Worm (Caenorhabditis elegans): ENCODE data around the gene irld-1.

Gene irld-1

DNA sequence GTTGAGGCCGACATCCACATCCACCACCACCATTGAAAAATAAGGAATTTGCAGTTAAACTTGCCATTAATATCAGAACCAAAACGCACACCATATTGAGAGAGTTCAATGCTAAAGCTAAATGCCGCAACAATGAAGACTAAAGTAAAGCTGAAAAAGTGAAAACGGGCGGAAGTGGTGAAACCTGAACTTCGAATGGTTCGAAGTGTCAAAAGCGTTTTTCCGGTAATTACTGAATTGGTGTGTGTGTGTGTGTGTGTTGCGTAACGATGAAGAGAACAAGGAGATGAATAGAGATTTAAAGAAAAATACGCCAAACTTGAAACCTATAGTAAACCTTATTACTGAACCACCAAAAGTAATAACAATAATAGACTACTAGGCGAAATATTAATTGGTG lies 28.0 kb downstream of the irld-1 start, which contains the start of gene grl-13:
Gene grl-13 (minus strand): TSS at position 101 of the 400 bp plus-strand sequence.
- TF ChIP-seq efl-3 (GFP tag; optimal IDR thresholded peaks at IDR 0.05) = no peak
- no peak for TF ChIP-seq pax-3 (tag; optimal IDR thresholded peaks at IDR 0.05)
- TF ChIP-seq nhr-90 (tag; optimal IDR thresholded peaks at IDR 0.05; ENCODE audit: poor library complexity) = no peak

DNA sequence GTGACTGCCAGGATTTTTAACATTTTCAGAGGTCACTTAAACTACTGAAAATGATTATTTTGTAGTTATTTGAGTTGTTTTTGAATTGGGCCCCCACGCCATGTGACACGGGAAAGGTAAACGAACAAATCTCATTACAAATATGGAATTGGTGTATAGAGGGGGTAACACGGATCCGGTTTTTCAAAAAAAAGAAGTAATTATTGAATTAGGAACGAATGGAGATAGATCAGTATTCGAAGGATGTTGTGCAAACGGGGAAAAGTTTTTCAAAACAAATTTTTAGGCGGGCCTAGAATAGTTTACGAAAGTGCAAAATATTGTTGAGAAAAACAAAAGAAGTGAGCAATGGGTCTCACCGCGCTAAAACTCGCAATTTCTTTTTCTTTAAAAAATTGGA lies 29.9 kb downstream of the irld-1 start, which contains the start of gene F32D1.11:
Gene F32D1.11 (minus strand): TSS at position 101 of the 400 bp plus-strand sequence.
- TF ChIP-seq pqm-1 (tag; optimal IDR thresholded peaks at IDR 0.05) = no peak
- no peak for TF ChIP-seq efl-1 (optimal IDR thresholded peaks at IDR 0.05)
- TF ChIP-seq efl-1 (GFP tag; optimal IDR thresholded peaks at IDR 0.05 in 1 of 2) = peak in 1 of 2 experiments; percentile 26

DNA sequence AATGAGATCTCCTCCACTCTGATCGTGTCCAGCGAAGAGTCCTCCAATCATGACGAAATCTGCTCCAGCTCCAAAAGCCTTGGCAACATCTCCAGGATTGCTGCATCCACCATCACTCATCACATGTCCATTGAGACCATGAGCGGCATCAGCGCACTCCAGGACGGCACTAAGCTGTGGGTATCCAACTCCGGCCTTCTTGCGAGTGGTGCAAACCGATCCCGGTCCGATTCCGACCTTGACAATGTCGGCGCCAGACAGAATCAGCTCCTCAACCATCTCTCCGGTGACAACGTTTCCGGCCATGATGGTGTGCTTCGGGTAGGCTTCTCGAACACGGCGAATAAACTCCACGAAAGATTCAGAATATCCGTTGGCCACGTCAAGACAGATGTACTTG lies 34.0 kb downstream of the irld-1 start:
- TF ChIP-seq alr-1 (tag; optimal IDR thresholded peaks at IDR 0.05; ENCODE audit: borderline replicate concordance) = peak; percentile 81
- TF ChIP-seq ceh-8 (GFP tag; optimal IDR thresholded peaks at IDR 0.05) = no peak

DNA sequence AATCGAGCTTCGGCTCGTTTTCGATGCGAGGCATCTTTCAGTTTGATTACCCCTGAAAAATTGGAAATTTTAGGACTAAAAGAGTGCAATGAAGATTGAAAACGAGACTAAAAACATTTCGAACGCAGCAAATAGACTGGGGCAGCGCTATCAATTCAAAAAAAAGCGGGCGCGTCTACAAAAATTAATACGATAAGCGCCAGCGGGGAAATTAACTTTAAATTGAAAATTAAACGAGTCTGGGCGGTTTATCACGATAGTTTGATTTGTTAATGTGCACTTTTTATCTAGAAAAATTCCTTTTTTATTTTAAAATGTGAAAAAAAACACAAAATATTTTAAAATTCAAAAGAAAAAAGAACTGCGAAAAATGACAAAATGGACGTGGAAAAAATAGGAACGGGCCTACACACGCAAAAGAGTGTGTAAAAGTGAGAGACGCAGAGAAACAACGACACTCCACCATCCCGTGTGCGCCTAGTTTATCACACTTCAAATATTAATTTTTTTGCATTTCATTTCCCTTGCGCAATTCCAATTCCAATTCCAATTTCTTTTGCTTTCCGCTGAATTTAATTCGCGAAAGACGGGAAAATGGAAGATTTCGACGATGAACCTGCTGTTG lies 34.9 kb downstream of the irld-1 start, which contains the start of the genes gmpr-1 and fipp-1:
Gene gmpr-1 (minus strand): TSS at position 75 of the 625 bp plus-strand sequence.
Gene fipp-1 (plus strand): TSS at position 499 of the 625 bp plus-strand sequence.
- no peak for TF ChIP-seq ces-1 (GFP tag; optimal IDR thresholded peaks at IDR 0.05)
- peak; percentile 57 for TF ChIP-seq dsc-1 (tag; optimal IDR thresholded peaks at IDR 0.05)
- TF ChIP-seq sup-37 (GFP tag; optimal IDR thresholded peaks at IDR 0.05) = no peak
- no peak for TF ChIP-seq ets-5 (GFP tag; IDR thresholded peaks at IDR 0.05)
- peak; percentile 67 for TF ChIP-seq unc-86 (tag; optimal IDR thresholded peaks at IDR 0.05)
- TF ChIP-seq nhr-20 (tag; optimal IDR thresholded peaks at IDR 0.05) = peak; percentile 69
- TF ChIP-seq lin-15B (tag; optimal IDR thresholded peaks at IDR 0.05) = peak; percentile 57
- TF ChIP-seq nhr-11 (tag; optimal IDR thresholded peaks at IDR 0.05) = no peak
- TF ChIP-seq nhr-76 (tag; optimal IDR thresholded peaks at IDR 0.05) = no peak
- no peak for TF ChIP-seq nhr-84 (tag; optimal IDR thresholded peaks at IDR 0.05)
- no peak for TF ChIP-seq sptf-1 (tag; optimal IDR thresholded peaks at IDR 0.05)
- TF ChIP-seq hpl-2 (GFP tag; optimal IDR thresholded peaks at IDR 0.05) = no peak
- TF ChIP-seq swsn-7 (tag; optimal IDR thresholded peaks at IDR 0.05) = peak; percentile 77
- peak in 1 of 2 experiments; percentile 30 for TF ChIP-seq mdl-1 (tag; optimal IDR thresholded peaks at IDR 0.05)
- TF ChIP-seq nhr-28 (tag; optimal IDR thresholded peaks at IDR 0.05) = no peak
- TF ChIP-seq hlh-4 (tag; optimal IDR thresholded peaks at IDR 0.05) = no peak
- no peak for TF ChIP-seq fkh-10 (GFP tag; optimal IDR thresholded peaks at IDR 0.05)
- no peak for TF ChIP-seq fkh-4 (tag; optimal IDR thresholded peaks at IDR 0.05; ENCODE audit: borderline replicate concordance)
- TF ChIP-seq nhr-77 (tag; optimal IDR thresholded peaks at IDR 0.05) = no peak
- TF ChIP-seq tbx-2 (tag; optimal IDR thresholded peaks at IDR 0.05) = peak; percentile 71
- TF ChIP-seq lin-35 (GFP tag; optimal IDR thresholded peaks at IDR 0.05) = peak; percentile 67 to 82
- TF ChIP-seq ceh-82 (tag; optimal IDR thresholded peaks at IDR 0.05) = peak; percentile 33 to 71 (median 45)
- peak; percentile 86 for TF ChIP-seq snu-23 (GFP tag; optimal IDR thresholded peaks at IDR 0.05)
- TF ChIP-seq elt-3 (tag; optimal IDR thresholded peaks at IDR 0.05) = peak in 2 of 6 experiments; percentile 7 to 54
- no peak for TF ChIP-seq ztf-4 (tag; optimal IDR thresholded peaks at IDR 0.05)
- no peak for TF ChIP-seq ceh-63 (GFP tag; optimal IDR thresholded peaks at IDR 0.05)
- TF ChIP-seq lsy-2 (tag; optimal IDR thresholded peaks at IDR 0.05) = peak; percentile 75 to 78
- no peak for TF ChIP-seq efl-3 (GFP tag; optimal IDR thresholded peaks at IDR 0.05)
- no peak for TF ChIP-seq ama-1 (optimal IDR thresholded peaks at IDR 0.05)
- TF ChIP-seq ztf-11 (tag; optimal IDR thresholded peaks at IDR 0.05) = no peak
- no peak for TF ChIP-seq mab-9 (GFP tag; IDR thresholded peaks at IDR 0.05)
- no peak for TF ChIP-seq C04F5.9 (tag; optimal IDR thresholded peaks at IDR 0.05)
- TF ChIP-seq zag-1 (tag; optimal IDR thresholded peaks at IDR 0.05) = no peak
- TF ChIP-seq ceh-88 (GFP tag; IDR thresholded peaks at IDR 0.05) = no peak
- TF ChIP-seq unc-62 (GFP tag; optimal IDR thresholded peaks at IDR 0.05) = no peak
- peak; percentile 1 for TF ChIP-seq fkh-8 (tag; optimal IDR thresholded peaks at IDR 0.05)
- no peak for TF ChIP-seq pqm-1 (tag; optimal IDR thresholded peaks at IDR 0.05)
- no peak for TF ChIP-seq tlp-1 (tag; optimal IDR thresholded peaks at IDR 0.05)
- TF ChIP-seq vab-15 (tag; optimal IDR thresholded peaks at IDR 0.05) = no peak
- peak; percentile 22 for TF ChIP-seq egl-13 (tag; optimal IDR thresholded peaks at IDR 0.05)
- TF ChIP-seq nhr-85 (tag) = peak; percentile 82
